Fruit fly (Drosophila melanogaster) whole organism, prepupa: Measurements from ENCODE around the gene Pdi.

Experiments used
- Blimp-1 ChIP-seq: fragments of 200-800 bp; sonication (Bioruptor generic); optimal IDR thresholded peaks from 3 replicates; lab custom pipeline; 2017; ENCODE audit warnings: missing biosample characterization, missing genetic modification characterization, mild to moderate bottlenecking, moderate library complexity, missing genetic modification reagents
- CG10631 ChIP-seq: fragments of 200-800 bp; sonication (Bioruptor generic); optimal IDR thresholded peaks from 2 replicates; lab custom pipeline; 2016; ENCODE audit warnings: missing biosample characterization, missing genetic modification characterization
- CG11294 ChIP-seq: fragments of 200-800 bp; sonication (Bioruptor generic); IDR thresholded peaks from 2 replicates; pipeline ENCODE4 v1.3.6; 2022; ENCODE audit warnings: missing biosample characterization, missing genetic modification characterization
- CG11762 ChIP-seq: fragments of 200-800 bp; sonication (Bioruptor generic); optimal IDR thresholded peaks from 3 replicates; lab custom pipeline; 2016; ENCODE audit warnings: missing biosample characterization, missing genetic modification characterization; ENCODE audit not compliant: insufficient read depth
- CG1621 ChIP-seq: fragments of 200-800 bp; sonication (Bioruptor generic); optimal IDR thresholded peaks from 3 replicates; lab custom pipeline; 2018; ENCODE audit warnings: missing biosample characterization, mild to moderate bottlenecking, missing genetic modification characterization
- CG31627 ChIP-seq: fragments of 200-800 bp; sonication (Bioruptor generic); optimal IDR thresholded peaks from 3 replicates; lab custom pipeline; 2016; ENCODE audit warnings: missing biosample characterization, missing genetic modification characterization
- CG32006 ChIP-seq: fragments of 200-800 bp; sonication (Bioruptor generic); optimal IDR thresholded peaks from 3 replicates; lab custom pipeline; 2017; ENCODE audit warnings: missing biosample characterization, mild to moderate bottlenecking, missing genetic modification characterization
- CG34406 ChIP-seq: fragments of 200-800 bp; sonication (Bioruptor generic); optimal IDR thresholded peaks from 3 replicates; lab custom pipeline; 2016; ENCODE audit warnings: missing biosample characterization, missing genetic modification characterization
- CG4318 ChIP-seq: fragments of 200-800 bp; sonication (Bioruptor generic); optimal IDR thresholded peaks from 3 replicates; lab custom pipeline; 2017; ENCODE audit warnings: missing biosample characterization, mild to moderate bottlenecking, missing genetic modification characterization
- CG6163 ChIP-seq: fragments of 200-800 bp; sonication (Bioruptor generic); IDR thresholded peaks from 3 replicates; pipeline ENCODE4 v1.3.6; 2022; ENCODE audit warnings: missing biosample characterization, missing genetic modification characterization
- CG6792 ChIP-seq: fragments of 200-800 bp; sonication (Bioruptor generic); optimal IDR thresholded peaks from 3 replicates; lab custom pipeline; 2016; ENCODE audit warnings: missing biosample characterization, missing genetic modification characterization
- CG6854 ChIP-seq: fragments of 200-800 bp; sonication (Bioruptor generic); optimal IDR thresholded peaks from 2 replicates; lab custom pipeline; 2017; ENCODE audit warnings: missing biosample characterization, mild to moderate bottlenecking, missing genetic modification characterization
- CG7368 ChIP-seq: fragments of 200-800 bp; sonication (Bioruptor generic); optimal IDR thresholded peaks from 3 replicates; lab custom pipeline; 2016; ENCODE audit warnings: missing biosample characterization, missing genetic modification characterization
- CG8119 ChIP-seq: fragments of 200-800 bp; sonication (Bioruptor generic); IDR thresholded peaks from 3 replicates; pipeline ENCODE4 v1.3.6; 2022; ENCODE audit warnings: missing biosample characterization, missing genetic modification characterization
- CG8319 ChIP-seq: fragments of 200-800 bp; sonication (Bioruptor generic); optimal IDR thresholded peaks from 3 replicates; lab custom pipeline; 2016; ENCODE audit warnings: missing biosample characterization, missing genetic modification characterization
- CG9139 ChIP-seq: fragments of 200-800 bp; sonication (Bioruptor generic); optimal IDR thresholded peaks from 3 replicates; lab custom pipeline; 2017; ENCODE audit warnings: missing biosample characterization, mild to moderate bottlenecking, missing genetic modification characterization
- Eip93F ChIP-seq: fragments of 200-800 bp; sonication (Bioruptor generic); optimal IDR thresholded peaks from 2 replicates; lab custom pipeline; 2016; ENCODE audit warnings: missing biosample characterization, mild to moderate bottlenecking, missing genetic modification characterization
- Ets96B ChIP-seq: fragments of 200-800 bp; optimal IDR thresholded peaks from 2 replicates; lab custom pipeline; 2019; ENCODE audit warnings: missing biosample characterization, mild to moderate bottlenecking, missing genetic modification characterization, moderate library complexity
- Gug ChIP-seq: fragments of 200-800 bp; sonication (Bioruptor generic); IDR thresholded peaks from 2 replicates; pipeline ENCODE4 v1.3.6; 2022; ENCODE audit warnings: missing biosample characterization, missing genetic modification characterization
- Hr39 ChIP-seq: fragments of 200-800 bp; sonication (Bioruptor generic); optimal IDR thresholded peaks from 2 replicates; lab custom pipeline; 2016; ENCODE audit warnings: missing biosample characterization, missing genetic modification characterization
- Lpt ChIP-seq: fragments of 200-800 bp; sonication (Bioruptor generic); optimal IDR thresholded peaks from 3 replicates; lab custom pipeline; 2016; ENCODE audit warnings: missing biosample characterization, missing genetic modification characterization
- OdsH ChIP-seq: fragments of 200-800 bp; sonication (Bioruptor generic); optimal IDR thresholded peaks from 3 replicates; lab custom pipeline; 2016; ENCODE audit warnings: missing biosample characterization, missing genetic modification characterization
- Smox ChIP-seq: fragments of 200-800 bp; sonication (Bioruptor generic); optimal IDR thresholded peaks from 3 replicates; lab custom pipeline; 2016; ENCODE audit warnings: missing biosample characterization, missing genetic modification characterization
- achi ChIP-seq: fragments of 200-800 bp; sonication (Bioruptor generic); optimal IDR thresholded peaks from 3 replicates; lab custom pipeline; 2016; ENCODE audit warnings: missing biosample characterization, missing genetic modification characterization
- acj6 ChIP-seq: fragments of 200-800 bp; sonication (Bioruptor generic); optimal IDR thresholded peaks from 3 replicates; lab custom pipeline; 2016; ENCODE audit warnings: missing biosample characterization, missing genetic modification characterization
- cyc ChIP-seq: fragments of 200-800 bp; sonication (Bioruptor generic); optimal IDR thresholded peaks from 3 replicates; lab custom pipeline; 2016; ENCODE audit warnings: missing biosample characterization, missing genetic modification characterization
- dac ChIP-seq: fragments of 200-800 bp; sonication (Bioruptor generic); optimal IDR thresholded peaks from 2 replicates; lab custom pipeline; 2017; ENCODE audit warnings: missing biosample characterization, mild to moderate bottlenecking, missing genetic modification characterization
- dsx ChIP-seq: fragments of 200-800 bp; optimal IDR thresholded peaks from 3 replicates; lab custom pipeline; 2019; ENCODE audit warnings: missing biosample characterization, mild to moderate bottlenecking, missing genetic modification characterization, moderate library complexity; ENCODE audit not compliant: poor library complexity, severe bottlenecking
- eg ChIP-seq: fragments of 200-800 bp; sonication (Bioruptor generic); IDR thresholded peaks from 3 replicates; pipeline ENCODE4 v1.3.6; 2022; ENCODE audit warnings: missing biosample characterization, missing genetic modification characterization
- esn ChIP-seq: fragments of 200-800 bp; sonication (Bioruptor generic); optimal IDR thresholded peaks from 2 replicates; lab custom pipeline; 2016; ENCODE audit warnings: missing biosample characterization, mild to moderate bottlenecking, missing genetic modification characterization, moderate library complexity
- fd59A ChIP-seq: fragments of 200-800 bp; sonication (Bioruptor generic); optimal IDR thresholded peaks from 2 replicates; lab custom pipeline; 2017; ENCODE audit warnings: missing biosample characterization, mild to moderate bottlenecking, missing genetic modification characterization, missing genetic modification reagents
- fd85E ChIP-seq: fragments of 200-800 bp; sonication (Bioruptor generic); optimal IDR thresholded peaks from 3 replicates; lab custom pipeline; 2016; ENCODE audit warnings: missing biosample characterization, missing genetic modification characterization
- fkh ChIP-seq: fragments of 200-800 bp; sonication (Bioruptor generic); optimal IDR thresholded peaks from 3 replicates; lab custom pipeline; 2017; ENCODE audit warnings: missing biosample characterization, mild to moderate bottlenecking, missing genetic modification characterization, moderate library complexity
- lz ChIP-seq: fragments of 200-800 bp; sonication (Bioruptor generic); optimal IDR thresholded peaks from 3 replicates; lab custom pipeline; 2016; ENCODE audit warnings: missing biosample characterization, missing genetic modification characterization
- net ChIP-seq: fragments of 200-800 bp; sonication (Bioruptor generic); optimal IDR thresholded peaks from 3 replicates; lab custom pipeline; 2016; ENCODE audit warnings: missing biosample characterization, missing genetic modification characterization
- pdm3 ChIP-seq: fragments of 200-800 bp; sonication (Bioruptor generic); optimal IDR thresholded peaks from 3 replicates; lab custom pipeline; 2016; ENCODE audit warnings: missing biosample characterization, missing genetic modification characterization
- spab ChIP-seq: fragments of 200-800 bp; sonication (Bioruptor generic); optimal IDR thresholded peaks from 2 replicates; lab custom pipeline; 2017; ENCODE audit warnings: missing biosample characterization, mild to moderate bottlenecking, missing genetic modification characterization, missing genetic modification reagents
- ss ChIP-seq, 2 experiments: fragments of 200-800 bp; sonication (Bioruptor generic); optimal IDR thresholded peaks; 2 replicates in 1 of 2; 3 replicates in 1 of 2; lab custom pipeline; 2017 to 2018; ENCODE audit warnings: mild to moderate bottlenecking in 2 of 2, missing biosample characterization in 2 of 2, missing genetic modification characterization in 2 of 2, moderate library complexity in 1 of 2
- svp ChIP-seq: fragments of 200-800 bp; sonication (Bioruptor generic); peaks from one replicate; lab custom pipeline; 2016; ENCODE audit warnings: missing biosample characterization, missing genetic modification characterization
- topi ChIP-seq: fragments of 200-800 bp; sonication (Bioruptor generic); optimal IDR thresholded peaks from 3 replicates; lab custom pipeline; 2016; ENCODE audit warnings: missing biosample characterization, missing genetic modification characterization
- vri ChIP-seq: fragments of 200-800 bp; sonication (Bioruptor generic); optimal IDR thresholded peaks from 3 replicates; lab custom pipeline; 2016; ENCODE audit warnings: missing biosample characterization, mild to moderate bottlenecking, missing genetic modification characterization

Gene Pdi

DNA sequence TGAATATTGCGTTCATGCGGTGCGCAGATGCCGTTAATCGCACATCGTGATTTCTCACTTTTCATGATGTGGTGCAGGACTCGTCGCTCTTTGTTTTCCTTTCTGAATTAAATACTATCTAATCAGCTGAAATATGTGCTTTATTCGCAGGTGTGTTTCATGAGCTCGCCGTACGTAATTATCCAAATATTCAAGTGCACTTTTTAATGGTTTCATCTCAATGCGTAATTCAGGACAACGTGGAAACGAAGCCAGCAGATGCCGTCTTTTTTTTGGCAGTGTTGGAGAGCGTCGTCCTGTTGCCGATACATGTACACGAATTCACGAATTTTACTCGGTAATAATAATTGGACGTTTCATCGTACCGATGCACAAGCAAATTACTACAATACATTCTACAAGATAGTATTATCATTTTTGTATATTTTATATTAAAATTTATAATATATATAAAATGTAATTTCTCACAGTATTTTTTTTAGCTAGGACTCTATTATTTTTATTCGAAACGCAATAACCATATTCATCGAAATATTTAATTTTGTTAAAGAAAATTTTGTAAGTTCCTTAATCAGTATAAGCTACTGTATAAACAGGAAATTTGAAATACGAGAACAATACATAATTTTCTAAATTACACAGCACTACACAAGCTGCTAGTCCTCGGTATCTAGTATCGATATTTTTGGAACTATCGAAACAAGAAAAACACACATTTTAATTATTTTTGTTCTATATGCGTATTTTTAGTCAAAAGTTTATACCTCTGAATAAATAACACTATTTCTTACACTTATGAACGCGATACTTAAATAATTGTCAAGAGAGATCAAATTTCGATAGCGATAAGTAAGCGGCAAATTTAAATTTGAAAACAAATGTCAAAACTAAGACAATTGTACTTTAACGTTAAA is 5.7 kb downstream of the Pdi start, which contains the start of gene CG12316 (continued):
- TF ChIP-seq CG6854 (GFP tag; lab: Kevin White, UChicago) (peak; percentile 97), fd85E (GFP tag; lab: Kevin White, UChicago) (peak; percentile 93), topi (GFP tag; lab: Kevin White, UChicago) (peak; percentile 97), CG11762 (peak; percentile 88), dac (GFP tag; lab: Kevin White, UChicago) (peak; percentile 93), eg (GFP tag; lab: Robert Waterston, UW) (peak; percentile 90), Eip93F (GFP tag; lab: Kevin White, UChicago) (peak; percentile 85), CG31627 (GFP tag; lab: Kevin White, UChicago) (peak; percentile 97), CG8319 (GFP tag; lab: Kevin White, UChicago) (peak; percentile 94), pdm3 (GFP tag; lab: Kevin White, UChicago) (peak; percentile 95)

DNA sequence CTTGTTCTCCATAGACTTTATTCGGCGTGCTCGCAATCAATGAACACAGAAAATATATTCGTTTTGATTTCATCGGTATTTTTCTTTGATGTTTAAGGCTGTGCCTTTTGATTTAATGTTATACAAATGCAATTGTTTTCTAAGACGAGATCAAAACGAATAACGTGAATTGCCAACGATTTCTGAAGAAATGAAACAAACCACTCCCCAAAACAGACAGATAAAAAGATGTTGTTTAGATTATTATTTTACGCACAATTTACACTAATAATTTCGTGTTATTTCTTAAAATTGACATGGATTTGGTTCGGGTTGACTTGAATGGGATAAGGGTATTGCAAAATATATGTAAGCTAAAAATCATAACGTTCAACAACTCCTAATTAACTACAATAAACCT is 11.4 kb downstream of the Pdi start, which contains the start of gene CG13457:
CG13457 (minus strand) TSS at position 101 of the 400 bp plus-strand sequence.
- TF ChIP-seq net (GFP tag; lab: Kevin White, UChicago) (no peak), OdsH (GFP tag; lab: Kevin White, UChicago) (no peak), ss (GFP tag; optimal IDR thresholded peaks at IDR 0.05; lab: Kevin White, UChicago) (no peak), CG31627 (GFP tag; lab: Kevin White, UChicago) (no peak), CG8119 (GFP tag; lab: Robert Waterston, UW) (no peak), CG34406 (no peak), CG7368 (no peak), CG8319 (GFP tag; lab: Kevin White, UChicago) (no peak), acj6 (GFP tag; lab: Kevin White, UChicago) (no peak), CG11762 (no peak), vri (no peak), CG4318 (GFP tag; lab: Kevin White, UChicago) (no peak), Hr39 (GFP tag; lab: Kevin White, UChicago) (no peak), dac (GFP tag; lab: Kevin White, UChicago) (no peak), CG11294 (no peak), spab (no peak), cyc (GFP tag; lab: Kevin White, UChicago) (no peak), Blimp-1 (GFP tag; lab: Kevin White, UChicago) (no peak), CG10631 (GFP tag; lab: Kevin White, UChicago) (no peak)

DNA sequence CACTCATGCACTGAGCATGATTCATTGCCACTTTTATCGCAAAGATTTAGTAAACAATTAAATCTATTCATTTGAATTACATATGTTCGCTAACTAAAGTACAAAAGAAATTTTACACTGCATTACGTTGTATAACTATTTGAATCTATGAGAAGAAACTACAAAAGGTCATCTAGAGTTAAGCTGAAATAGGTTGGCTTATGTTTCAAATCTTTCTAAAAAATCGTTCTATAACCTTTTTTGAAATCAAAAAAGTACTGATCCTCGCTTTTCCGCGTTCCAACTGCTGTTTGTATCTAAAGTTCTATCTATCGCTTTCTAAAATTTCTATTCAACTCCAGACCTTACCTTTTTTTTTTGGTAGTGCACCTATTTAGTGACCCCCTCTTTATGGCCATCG is 16.9 kb downstream of the Pdi start:
- no peak for TF ChIP-seq CG6163 (GFP tag; lab: Robert Waterston, UW)
- peak; percentile 25 for TF ChIP-seq CG10631 (GFP tag; lab: Kevin White, UChicago)
- TF ChIP-seq, all 60 proteins: peak for 1

DNA sequence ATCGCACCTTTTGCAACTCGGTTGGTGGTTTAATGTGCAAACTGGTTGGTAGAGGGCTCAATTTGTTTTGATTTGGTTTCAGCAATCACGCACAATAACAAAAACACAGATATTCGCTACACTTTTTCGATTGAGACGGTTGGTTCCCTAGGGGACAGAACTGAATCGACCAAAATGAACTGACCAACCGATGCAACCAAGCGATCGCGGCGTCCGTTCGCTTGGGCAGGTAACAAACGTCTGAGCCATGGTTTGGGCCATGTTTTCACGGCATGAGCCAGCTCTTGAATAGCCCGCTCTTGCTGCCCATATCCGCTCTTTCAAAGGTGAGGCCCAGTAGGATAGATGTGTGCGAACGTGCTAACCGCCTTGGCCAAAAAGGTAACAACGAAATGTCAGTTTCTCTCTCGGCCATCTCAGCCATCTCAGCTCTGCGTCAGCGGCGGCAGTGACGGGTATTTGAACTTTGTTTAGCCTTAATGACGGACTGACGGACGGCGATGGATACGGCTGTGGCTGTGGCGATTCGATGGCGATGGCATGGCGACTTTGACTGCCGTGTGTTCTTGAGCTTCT is 17.5 kb downstream of the Pdi start, which contains the start of gene CG16959:
CG16959 (minus strand) TSS at position 245 of the 576 bp plus-strand sequence.
- no peak for TF ChIP-seq net (GFP tag; lab: Kevin White, UChicago)
- TF ChIP-seq spab = no peak
- no peak for TF ChIP-seq fd59A (GFP tag; lab: Kevin White, UChicago)
- no peak for TF ChIP-seq Smox (GFP tag; lab: Kevin White, UChicago)
- TF ChIP-seq svp (GFP tag; lab: Kevin White, UChicago) = no peak
- TF ChIP-seq fkh = no peak
- no peak for TF ChIP-seq Ets96B (tag; lab: Kevin White, UChicago)
- peak; percentile 29 for TF ChIP-seq dsx (GFP tag; lab: Kevin White, UChicago)
- no peak for TF ChIP-seq fd85E (GFP tag; lab: Kevin White, UChicago)
- no peak for TF ChIP-seq cyc (GFP tag; lab: Kevin White, UChicago)
- peak; percentile 80 for TF ChIP-seq CG6854 (GFP tag; lab: Kevin White, UChicago)
- no peak for TF ChIP-seq Lpt (GFP tag; lab: Kevin White, UChicago)
- TF ChIP-seq eg (GFP tag; lab: Robert Waterston, UW) = no peak
- TF ChIP-seq CG31627 (GFP tag; lab: Kevin White, UChicago) = no peak
- TF ChIP-seq Eip93F (GFP tag; lab: Kevin White, UChicago) = no peak
- TF ChIP-seq achi (GFP tag; lab: Kevin White, UChicago) = no peak
- TF ChIP-seq CG32006 (GFP tag; lab: Kevin White, UChicago) = no peak
- no peak for TF ChIP-seq CG6792 (GFP tag; lab: Kevin White, UChicago)
- TF ChIP-seq esn (GFP tag; lab: Kevin White, UChicago) = no peak
- no peak for TF ChIP-seq lz (GFP tag; lab: Kevin White, UChicago)
- no peak for TF ChIP-seq Gug (GFP tag; lab: Robert Waterston, UW)
- no peak for TF ChIP-seq CG11762
- peak; percentile 41 for TF ChIP-seq CG1621
- no peak for TF ChIP-seq CG11294
- TF ChIP-seq CG9139 (GFP tag; lab: Kevin White, UChicago) = no peak
- 0 out of 3 replicates have a peak, but pooled peaks have one; percentile 19 for TF ChIP-seq CG8119 (GFP tag; lab: Robert Waterston, UW)
- TF ChIP-seq OdsH (GFP tag; lab: Kevin White, UChicago) = no peak
